Fruit fly (Drosophila melanogaster): ENCODE data around the gene CSN8.
A peak's percentile ranks its signal among the peaks of the same experiment; 100 is the strongest.

CSN8 gene

dm6 chr2L:8319858-8320525 is 44.7 kb upstream of the CSN8 start, which contains the start of the genes mtsh and strat (continued):
- TF ChIP-seq lov (optimal IDR thresholded peaks at IDR 0.05) (no peak), lov (GFP tag; IDR thresholded peaks at IDR 0.05) (peak; percentile 83; the same call in 2 of the 3 replicates), Dip3 (GFP tag; optimal IDR thresholded peaks at IDR 0.05) (peak; percentile 23), Fer3 (tag; optimal IDR thresholded peaks at IDR 0.05) (peak; percentile 73), Oli (tag; optimal IDR thresholded peaks at IDR 0.05) (no peak), hkb (optimal IDR thresholded peaks at IDR 0.05) (no peak), hkb (GFP tag; IDR thresholded peaks at IDR 0.05) (peak; percentile 37), slbo (GFP tag; IDR thresholded peaks at IDR 0.05) (peak; percentile 62), CG7745 (tag; optimal IDR thresholded peaks at IDR 0.05) (no peak), ranshi (GFP tag; IDR thresholded peaks at IDR 0.05) (peak; percentile 48; the same call in 1 of the 2 replicates), Fer1 (GFP tag; optimal IDR thresholded peaks at IDR 0.05) (peak; percentile 86), grn (GFP tag; optimal IDR thresholded peaks at IDR 0.05) (peak; percentile 38), Nf-YC (tag; optimal IDR thresholded peaks at IDR 0.05) (no peak), HmgD (GFP tag; optimal IDR thresholded peaks at IDR 0.05) (no peak), Ptx1 (GFP tag; IDR thresholded peaks at IDR 0.05) (no peak; the same call in 1 of the 2 replicates), tgo (GFP tag; IDR thresholded peaks at IDR 0.05) (peak; percentile 41; the same call in 2 of the 3 replicates), Rfx (GFP tag; IDR thresholded peaks at IDR 0.05) (peak; percentile 76), CG4707 (GFP tag; optimal IDR thresholded peaks at IDR 0.05) (peak; percentile 49), CG4404 (GFP tag; IDR thresholded peaks at IDR 0.05) (0 out of 2 replicates have a peak, but pooled peaks have one; percentile 23), CG31224 (GFP tag; IDR thresholded peaks at IDR 0.05) (peak; percentile 42; the same call in 1 of the 2 replicates), Awh (GFP tag; IDR thresholded peaks at IDR 0.05) (peak; percentile 44; the same call in 1 of the 2 replicates), Nf-YA (GFP tag; IDR thresholded peaks at IDR 0.05) (no peak), amos (GFP tag; IDR thresholded peaks at IDR 0.05; ENCODE audit: partially characterized antibody) (no peak; the same call in 1 of the 2 replicates), CG15269 (tag; optimal IDR thresholded peaks at IDR 0.05) (no peak), stc (GFP tag; IDR thresholded peaks at IDR 0.05) (peak; percentile 59; the same call in 1 of the 2 replicates), CG2875 (GFP tag; optimal IDR thresholded peaks at IDR 0.05) (peak; percentile 6), lab (GFP tag; optimal IDR thresholded peaks at IDR 0.05) (peak; percentile 88), CG9817 (tag; optimal IDR thresholded peaks at IDR 0.05) (peak; percentile 30), CG12299 (tag; optimal IDR thresholded peaks at IDR 0.05) (peak; percentile 34), Asciz (GFP tag; optimal IDR thresholded peaks at IDR 0.05) (peak; percentile 70), Dref (GFP tag; IDR thresholded peaks at IDR 0.05) (peak; percentile 90), tin (GFP tag; optimal IDR thresholded peaks at IDR 0.05) (peak; percentile 35), crc (GFP tag; optimal IDR thresholded peaks at IDR 0.05) (no peak), slp2 (GFP tag; optimal IDR thresholded peaks at IDR 0.05) (peak; percentile 21), fd3F (GFP tag; optimal IDR thresholded peaks at IDR 0.05) (peak; percentile 45), CG6272 (GFP tag; IDR thresholded peaks at IDR 0.05) (peak; percentile 33; the same call in 1 of the 2 replicates), Gsc (GFP tag; IDR thresholded peaks at IDR 0.05) (no peak), D19A (tag; optimal IDR thresholded peaks at IDR 0.05) (no peak), gce (GFP tag; IDR thresholded peaks at IDR 0.05) (0 out of 3 replicates have a peak, but pooled peaks have one; percentile 35), CG10267 (tag; optimal IDR thresholded peaks at IDR 0.05) (peak; percentile 95), sna (GFP tag; IDR thresholded peaks at IDR 0.05; ENCODE audit: partially characterized antibody) (no peak; the same call in none of the 2 replicates), CG31365 (tag; optimal IDR thresholded peaks at IDR 0.05) (peak; percentile 64), Tbp (GFP tag; optimal IDR thresholded peaks at IDR 0.05) (no peak), sima (GFP tag; optimal IDR thresholded peaks at IDR 0.05) (peak; percentile 56), tna (GFP tag; IDR thresholded peaks at IDR 0.05; ENCODE audit: partially characterized antibody) (peak; percentile 7; the same call in 1 of the 2 replicates), CG9437 (GFP tag; optimal IDR thresholded peaks at IDR 0.05) (peak; percentile 61), Abd-B (GFP tag; optimal IDR thresholded peaks at IDR 0.05) (no peak), CG18476 (GFP tag; optimal IDR thresholded peaks at IDR 0.05) (no peak), CG2120 (GFP tag; optimal IDR thresholded peaks at IDR 0.05) (peak; percentile 59), CG8388 (GFP tag; optimal IDR thresholded peaks at IDR 0.05) (peak; percentile 48)

Data from whole organism, embryonic.